Fruit fly (Drosophila melanogaster) whole organism, embryonic: ENCODE measurements around the gene IleRS-m.
A peak's percentile ranks its signal among the peaks of the same experiment; 100 is the strongest.

ENCODE experiments used
- Adf1 ChIP-seq: fragments of 200-800 bp; sonication (Bioruptor generic); IDR thresholded peaks from 2 replicates; pipeline ENCODE4 v1.3.6; 2022; ENCODE audit warnings: missing biosample characterization, missing genetic modification characterization
- Antp ChIP-seq: fragments of 200-800 bp; sonication (Bioruptor generic); optimal IDR thresholded peaks from 3 replicates; lab custom pipeline; 2016; ENCODE audit warnings: missing biosample characterization, missing genetic modification characterization
- Atf3 ChIP-seq: fragments of 200-800 bp; sonication (Bioruptor generic); optimal IDR thresholded peaks from 3 replicates; lab custom pipeline; 2016; ENCODE audit warnings: missing biosample characterization, missing genetic modification characterization
- Blimp-1 ChIP-seq: fragments of 200-800 bp; sonication (Bioruptor generic); optimal IDR thresholded peaks from 3 replicates; lab custom pipeline; 2018; ENCODE audit warnings: missing biosample characterization, missing genetic modification characterization, mild to moderate bottlenecking, moderate library complexity, missing genetic modification reagents
- CG10209 ChIP-seq: fragments of 200-800 bp; sonication (Bioruptor generic); optimal IDR thresholded peaks from 3 replicates; lab custom pipeline; 2017; ENCODE audit warnings: missing biosample characterization, mild to moderate bottlenecking, missing genetic modification characterization, missing genetic modification reagents
- CG10321 ChIP-seq: fragments of 200-800 bp; sonication (Bioruptor generic); IDR thresholded peaks from 2 replicates; pipeline ENCODE4 v1.3.6; 2022; ENCODE audit warnings: missing biosample characterization, missing genetic modification characterization
- CG10565 ChIP-seq: fragments of 200-800 bp; sonication (Bioruptor generic); optimal IDR thresholded peaks from 3 replicates; lab custom pipeline; 2016; ENCODE audit warnings: missing biosample characterization, mild to moderate bottlenecking, missing genetic modification characterization
- CG10979 ChIP-seq: fragments of 200-800 bp; sonication (Bioruptor generic); optimal IDR thresholded peaks from 2 replicates; lab custom pipeline; 2018; ENCODE audit warnings: missing biosample characterization, mild to moderate bottlenecking, missing genetic modification characterization, moderate library complexity
- CG17385 ChIP-seq: fragments of 200-800 bp; sonication (Bioruptor generic); optimal IDR thresholded peaks from 3 replicates; lab custom pipeline; 2018; ENCODE audit warnings: missing biosample characterization, mild to moderate bottlenecking, missing genetic modification characterization
- CG1792 ChIP-seq: fragments of 200-800 bp; sonication (Bioruptor generic); optimal IDR thresholded peaks from 2 replicates; lab custom pipeline; 2016; ENCODE audit warnings: missing biosample characterization, missing genetic modification characterization
- CG1832 ChIP-seq: fragments of 200-800 bp; sonication (Bioruptor generic); optimal IDR thresholded peaks from 2 replicates; lab custom pipeline; 2017; ENCODE audit warnings: missing biosample characterization, mild to moderate bottlenecking, missing genetic modification characterization, inconsistent platforms
- CG31224 ChIP-seq: fragments of 200-800 bp; sonication (Bioruptor generic); IDR thresholded peaks from 2 replicates; pipeline ENCODE4 v1.3.6; 2022; ENCODE audit warnings: missing biosample characterization, missing genetic modification characterization
- CG3407 ChIP-seq: fragments of 200-800 bp; sonication (Bioruptor generic); optimal IDR thresholded peaks from 2 replicates; lab custom pipeline; 2018; ENCODE audit warnings: missing biosample characterization, mild to moderate bottlenecking, missing genetic modification characterization
- CG34422 ChIP-seq: fragments of 200-800 bp; sonication (Bioruptor generic); IDR thresholded peaks from 3 replicates; pipeline ENCODE4 v1.3.6; 2022; ENCODE audit warnings: missing biosample characterization, missing genetic modification characterization
- CG4360 ChIP-seq: fragments of 200-800 bp; sonication (Bioruptor generic); IDR thresholded peaks from 2 replicates; pipeline ENCODE4 v1.3.6; 2022; ENCODE audit warnings: missing biosample characterization, missing genetic modification characterization
- CG6175 ChIP-seq: fragments of 200-800 bp; sonication (Bioruptor generic); IDR thresholded peaks from 3 replicates; pipeline ENCODE4 v1.3.6; 2022; ENCODE audit warnings: missing biosample characterization, missing genetic modification characterization
- CG6272 ChIP-seq: fragments of 200-800 bp; sonication (Bioruptor generic); IDR thresholded peaks from 2 replicates; pipeline ENCODE4 v1.3.6; 2022; ENCODE audit warnings: missing biosample characterization, missing genetic modification characterization
- CG6813 ChIP-seq: fragments of 200-800 bp; sonication (Bioruptor generic); optimal IDR thresholded peaks from 2 replicates; lab custom pipeline; 2017; ENCODE audit warnings: missing biosample characterization, missing genetic modification characterization, mild to moderate bottlenecking, moderate library complexity, missing genetic modification reagents
- CG7928 ChIP-seq: fragments of 200-800 bp; sonication (Bioruptor generic); optimal IDR thresholded peaks from 2 replicates; lab custom pipeline; 2017; ENCODE audit warnings: missing biosample characterization, mild to moderate bottlenecking, missing genetic modification characterization
- CG9797 ChIP-seq: fragments of 200-800 bp; sonication (Bioruptor generic); optimal IDR thresholded peaks from 3 replicates; lab custom pipeline; 2018; ENCODE audit warnings: missing biosample characterization, mild to moderate bottlenecking, missing genetic modification characterization
- D19A ChIP-seq: fragments of 200-800 bp; optimal IDR thresholded peaks from 3 replicates; lab custom pipeline; 2019; ENCODE audit warnings: missing biosample characterization, mild to moderate bottlenecking, missing genetic modification characterization, moderate library complexity
- Dek ChIP-seq: fragments of 200-800 bp; sonication (Bioruptor generic); optimal IDR thresholded peaks from 3 replicates; lab custom pipeline; 2019; ENCODE audit warnings: missing biosample characterization, mild to moderate bottlenecking, missing genetic modification characterization, moderate library complexity
- Dp ChIP-seq: fragments of 200-800 bp; sonication (Bioruptor generic); optimal IDR thresholded peaks from 2 replicates; lab custom pipeline; 2018; ENCODE audit warnings: missing biosample characterization, mild to moderate bottlenecking, missing genetic modification characterization, moderate library complexity
- E2f1 ChIP-seq: fragments of 200-800 bp; sonication (Bioruptor generic); IDR thresholded peaks from 2 replicates; pipeline ENCODE4 v1.3.6; 2022; ENCODE audit warnings: missing biosample characterization, missing genetic modification characterization
- ERR ChIP-seq: fragments of 200-800 bp; sonication (Bioruptor generic); optimal IDR thresholded peaks from 2 replicates; lab custom pipeline; 2016; ENCODE audit warnings: missing biosample characterization, missing genetic modification characterization
- Eip74EF ChIP-seq, 2 experiments: fragments of 200-800 bp in 1 of 2; fragments of >200 bp in 1 of 2; sonication (Bioruptor generic) in 1 of 2; optimal IDR thresholded peaks; 2 replicates each; lab custom pipeline; 2017 to 2019; ENCODE audit warnings: missing biosample characterization in 2 of 2, missing genetic modification characterization in 2 of 2, mild to moderate bottlenecking in 1 of 2, moderate library complexity in 1 of 2
- HHEX ChIP-seq: fragments of 200-800 bp; sonication (Bioruptor generic); optimal IDR thresholded peaks from 3 replicates; lab custom pipeline; 2017; ENCODE audit warnings: missing biosample characterization, mild to moderate bottlenecking, missing genetic modification characterization, missing genetic modification reagents
- HLH54F ChIP-seq: fragments of 200-800 bp; sonication (Bioruptor generic); optimal IDR thresholded peaks from 3 replicates; lab custom pipeline; 2016; ENCODE audit warnings: missing biosample characterization, missing genetic modification characterization
- NK7.1 ChIP-seq: fragments of 200-800 bp; sonication (Bioruptor generic); optimal IDR thresholded peaks from 3 replicates; lab custom pipeline; 2016; ENCODE audit warnings: missing biosample characterization, missing genetic modification characterization
- Sox100B ChIP-seq: fragments of 200-800 bp; sonication (Bioruptor generic); optimal IDR thresholded peaks from 3 replicates; lab custom pipeline; 2018; ENCODE audit warnings: missing biosample characterization, mild to moderate bottlenecking, missing genetic modification characterization
- Usf ChIP-seq: fragments of 200-800 bp; sonication (Bioruptor generic); optimal IDR thresholded peaks from 2 replicates; lab custom pipeline; 2017; ENCODE audit warnings: missing genotype, missing biosample characterization, missing genetic modification characterization
- cas ChIP-seq: fragments of 200-800 bp; sonication (Bioruptor generic); IDR thresholded peaks from 2 replicates; pipeline ENCODE4 v1.3.6; 2022; ENCODE audit warnings: missing biosample characterization, missing genetic modification characterization
- caup ChIP-seq: fragments of 200-800 bp; sonication (Bioruptor generic); optimal IDR thresholded peaks from 3 replicates; lab custom pipeline; 2017; ENCODE audit warnings: missing biosample characterization, mild to moderate bottlenecking, missing genetic modification characterization, moderate library complexity; ENCODE audit not compliant: severe bottlenecking
- chif ChIP-seq, 2 experiments: fragments of 200-800 bp; sonication (Bioruptor generic); optimal IDR thresholded peaks; 3 replicates each; lab custom pipeline; 2016; ENCODE audit warnings: missing biosample characterization in 2 of 2, missing genetic modification characterization in 2 of 2
- crp ChIP-seq, 2 experiments: fragments of 200-800 bp; sonication (Bioruptor generic); optimal IDR thresholded peaks; 2 replicates in 1 of 2; 3 replicates in 1 of 2; lab custom pipeline; 2017; ENCODE audit warnings: missing biosample characterization in 2 of 2, missing genetic modification characterization in 2 of 2, mild to moderate bottlenecking in 1 of 2, moderate library complexity in 1 of 2
- esg ChIP-seq: fragments of 200-800 bp; sonication (Bioruptor generic); conservative IDR thresholded peaks from 2 replicates; pipeline ENCODE4 v1.3.6; 2022; ENCODE audit warnings: missing biosample characterization, missing genetic modification characterization
- eyg ChIP-seq: fragments of 200-800 bp; sonication (Bioruptor generic); optimal IDR thresholded peaks from 3 replicates; lab custom pipeline; 2016; ENCODE audit warnings: missing biosample characterization, missing genetic modification characterization
- fd3F ChIP-seq: fragments of 200-800 bp; sonication (Bioruptor generic); optimal IDR thresholded peaks from 2 replicates; lab custom pipeline; 2018; ENCODE audit warnings: missing biosample characterization, mild to moderate bottlenecking, missing genetic modification characterization, moderate library complexity
- grau ChIP-seq: fragments of 200-800 bp; optimal IDR thresholded peaks from 3 replicates; lab custom pipeline; 2019; ENCODE audit warnings: missing biosample characterization, mild to moderate bottlenecking, missing genetic modification characterization, moderate library complexity
- ind ChIP-seq: fragments of 200-800 bp; sonication (Bioruptor generic); optimal IDR thresholded peaks from 3 replicates; lab custom pipeline; 2016; ENCODE audit warnings: missing biosample characterization, missing genetic modification characterization
- jing ChIP-seq: fragments of 200-800 bp; sonication (Bioruptor generic); optimal IDR thresholded peaks from 2 replicates; lab custom pipeline; 2018; ENCODE audit warnings: missing biosample characterization, mild to moderate bottlenecking, missing genetic modification characterization
- jumu ChIP-seq: fragments of 200-800 bp; sonication (Bioruptor generic); optimal IDR thresholded peaks from 3 replicates; lab custom pipeline; 2016; ENCODE audit warnings: missing biosample characterization, missing genetic modification characterization
- pros ChIP-seq: fragments of 200-800 bp; sonication (Bioruptor generic); optimal IDR thresholded peaks from 3 replicates; lab custom pipeline; 2019; ENCODE audit warnings: missing biosample characterization, mild to moderate bottlenecking, missing genetic modification characterization, moderate library complexity
- row ChIP-seq: fragments of 200-800 bp; sonication (Bioruptor generic); IDR thresholded peaks from 3 replicates; pipeline ENCODE4 v1.3.6; 2022; ENCODE audit warnings: missing biosample characterization, missing genetic modification characterization
- run ChIP-seq: fragments of 200-800 bp; sonication (Bioruptor generic); optimal IDR thresholded peaks from 3 replicates; lab custom pipeline; 2018; ENCODE audit warnings: missing biosample characterization, mild to moderate bottlenecking, missing genetic modification characterization
- sisA ChIP-seq: fragments of 200-800 bp; sonication (Bioruptor generic); IDR thresholded peaks from 2 replicates; pipeline ENCODE4 v1.3.6; 2022; ENCODE audit warnings: missing biosample characterization, missing genetic modification characterization
- tgo ChIP-seq: fragments of 200-800 bp; sonication (Bioruptor generic); IDR thresholded peaks from 3 replicates; pipeline ENCODE4 v1.3.6; 2022; ENCODE audit warnings: missing biosample characterization, missing genetic modification characterization
- tio ChIP-seq: fragments of 200-800 bp; sonication (Bioruptor generic); optimal IDR thresholded peaks from 2 replicates; lab custom pipeline; 2017; ENCODE audit warnings: missing biosample characterization, missing genetic modification characterization, inconsistent platforms
- vnd ChIP-seq: fragments of 200-800 bp; sonication (Bioruptor generic); IDR thresholded peaks from 3 replicates; pipeline ENCODE4 v1.3.6; 2022; ENCODE audit warnings: missing biosample characterization, missing genetic modification characterization; ENCODE audit not compliant: partially characterized antibody
- vvl ChIP-seq: fragments of 200-800 bp; sonication (Bioruptor generic); IDR thresholded peaks from 2 replicates; pipeline ENCODE4 v1.3.6; 2022; ENCODE audit warnings: missing biosample characterization, missing genetic modification characterization
- yki ChIP-seq: fragments of >200 bp; optimal IDR thresholded peaks from 3 replicates; lab custom pipeline; 2018

Gene IleRS-m

dm6 chr3L:16090330-16090803 is 9.7 kb upstream of the IleRS-m start, which contains the start of the genes CG5235 and ClC-c (continued):
- TF ChIP-seq Eip74EF (GFP tag; optimal IDR thresholded peaks at IDR 0.05; lab: Kevin White, UChicago) = no peak
- no peak for TF ChIP-seq jumu
- TF ChIP-seq esg = no peak
- no peak for TF ChIP-seq CG10979
- TF ChIP-seq CG7928 = no peak
- TF ChIP-seq Sox100B (GFP tag; lab: Kevin White, UChicago) = no peak
- no peak for TF ChIP-seq jing (GFP tag; lab: Kevin White, UChicago)
- no peak for TF ChIP-seq E2f1 (GFP tag; lab: Robert Waterston, UW)
- no peak for TF ChIP-seq CG10565 (GFP tag; lab: Kevin White, UChicago)
- no peak for TF ChIP-seq Atf3 (GFP tag; lab: Kevin White, UChicago)
- TF ChIP-seq D19A (tag; lab: Kevin White, UChicago) = no peak
- no peak for TF ChIP-seq grau (tag; lab: Kevin White, UChicago)
- TF ChIP-seq ERR (GFP tag; lab: Kevin White, UChicago) = no peak
- peak; percentile 65 for TF ChIP-seq Dp (GFP tag; lab: Kevin White, UChicago)
- no peak for TF ChIP-seq caup (GFP tag; lab: Kevin White, UChicago)
- TF ChIP-seq ind = no peak
- TF ChIP-seq CG9797 = peak; percentile 87
- peak; percentile 7; the same call in 1 of the 3 replicates for TF ChIP-seq row (GFP tag; lab: Robert Waterston, UW)
- no peak for TF ChIP-seq chif (GFP tag; optimal IDR thresholded peaks at IDR 0.05; lab: Kevin White, UChicago)
- no peak for TF ChIP-seq Dek (tag; lab: Kevin White, UChicago)
- TF ChIP-seq CG6175 (GFP tag; lab: Robert Waterston, UW) = no peak
- TF ChIP-seq vnd (GFP tag; lab: Robert Waterston, UW) = peak; percentile 74
- peak in 1 of 2 experiments; percentile 13 for TF ChIP-seq crp (GFP tag; optimal IDR thresholded peaks at IDR 0.05; lab: Kevin White, UChicago)
- no peak for TF ChIP-seq CG6813 (GFP tag; lab: Kevin White, UChicago)
- no peak for TF ChIP-seq Antp (GFP tag; lab: Kevin White, UChicago)
- TF ChIP-seq CG17385 (GFP tag; lab: Kevin White, UChicago) = no peak
- TF ChIP-seq Usf (GFP tag; lab: Kevin White, UChicago) = no peak
- TF ChIP-seq fd3F (GFP tag; lab: Kevin White, UChicago) = no peak
- TF ChIP-seq run (tag; lab: Kevin White, UChicago) = no peak
- no peak for TF ChIP-seq CG10209 (GFP tag; lab: Kevin White, UChicago)
- TF ChIP-seq pros (GFP tag; lab: Kevin White, UChicago) = no peak
- TF ChIP-seq tio (GFP tag; lab: Kevin White, UChicago) = no peak
- TF ChIP-seq CG3407 (GFP tag; lab: Kevin White, UChicago) = no peak
- TF ChIP-seq CG34422 (GFP tag; lab: Robert Waterston, UW) = peak; percentile 23; the same call in 1 of the 3 replicates
- TF ChIP-seq eyg = no peak
- TF ChIP-seq CG31224 (GFP tag; lab: Robert Waterston, UW) = no peak
- no peak for TF ChIP-seq NK7.1 (GFP tag; lab: Kevin White, UChicago)
- peak; percentile 97 for TF ChIP-seq Adf1 (GFP tag; lab: Robert Waterston, UW)
- no peak for TF ChIP-seq cas (GFP tag; lab: Robert Waterston, UW)
- peak; percentile 38; the same call in 1 of the 2 replicates for TF ChIP-seq vvl (GFP tag; lab: Robert Waterston, UW)
- no peak for TF ChIP-seq Blimp-1 (GFP tag; lab: Kevin White, UChicago)
- TF ChIP-seq CG4360 = no peak
- TF ChIP-seq HLH54F (GFP tag; lab: Kevin White, UChicago) = no peak
- no peak for TF ChIP-seq tgo
- no peak for TF ChIP-seq CG6272 (GFP tag; lab: Robert Waterston, UW)
- TF ChIP-seq HHEX = no peak
- no peak for TF ChIP-seq sisA (GFP tag; lab: Robert Waterston, UW)
- TF ChIP-seq CG1832 = no peak
- TF ChIP-seq yki = no peak
- no peak for TF ChIP-seq CG1792 (GFP tag; lab: Kevin White, UChicago)
- TF ChIP-seq CG10321 (GFP tag; lab: Robert Waterston, UW) = no peak
